Fruit fly (Drosophila melanogaster): ENCODE measurements around the gene mus101.

mus101 gene

dm6 chrX:13758989-13759549 is 37.0 kb downstream of the mus101 start, which contains the start of gene Yp3:
TSS of gene Yp3 (plus strand) at chrX:13759546.
- peak; percentile 53 for TF ChIP-seq CG17801 (GFP tag; optimal IDR thresholded peaks at IDR 0.05; ENCODE audit: partially characterized antibody)

- TF ChIP-seq CG17801 (GFP tag; optimal IDR thresholded peaks at IDR 0.05; ENCODE audit: partially characterized antibody) = no peak
These were observed 39.8 kb downstream of the mus101 start for dm6 chrX:13761762-13762371.

- TF ChIP-seq CG17801 (GFP tag; optimal IDR thresholded peaks at IDR 0.05; ENCODE audit: partially characterized antibody) = peak; percentile 86
These were observed 40.4 kb downstream of the mus101 start, which contains the start of gene rdgB for dm6 chrX:13762372-13762883. TSS of gene rdgB (plus strand) at chrX:13762752.

- TF ChIP-seq CG17801 (GFP tag; optimal IDR thresholded peaks at IDR 0.05; ENCODE audit: partially characterized antibody) = peak; percentile 51
These were observed 42.5 kb downstream of the mus101 start for dm6 chrX:13764397-13765119.

- no peak for TF ChIP-seq CG17801 (GFP tag; optimal IDR thresholded peaks at IDR 0.05; ENCODE audit: partially characterized antibody)
These were observed 43.2 kb downstream of the mus101 start for dm6 chrX:13765217-13765616.

dm6 chrX:13766495-13766894 is 44.4 kb downstream of the mus101 start:
- no peak for TF ChIP-seq CG17801 (GFP tag; optimal IDR thresholded peaks at IDR 0.05; ENCODE audit: partially characterized antibody)

dm6 chrX:13770768-13771167 is 48.7 kb downstream of the mus101 start:
- TF ChIP-seq CG17801 (GFP tag; optimal IDR thresholded peaks at IDR 0.05; ENCODE audit: partially characterized antibody) = no peak
